Worm (Caenorhabditis elegans) whole organism, midembryonic: ENCODE results near the gene dnj-9.

ENCODE experiments used
- cog-1 ChIP-seq: sonication (generic microtip); optimal IDR thresholded peaks from 2 replicates; lab custom pipeline; 2016; ENCODE audit warnings: missing genetic modification characterization, missing compliant biosample characterization
- flt-1 ChIP-seq: fragments of 200-800 bp; sonication (Bioruptor generic); IDR thresholded peaks from 2 replicates; pipeline ENCODE4 v1.3.6; 2022; ENCODE audit warnings: missing genetic modification characterization, missing compliant biosample characterization
- tab-1 ChIP-seq: fragments of 200-800 bp; sonication (Bioruptor generic); IDR thresholded peaks from 2 replicates; pipeline ENCODE4 v1.3.6; 2022; ENCODE audit warnings: missing genetic modification characterization, missing compliant biosample characterization

DNA sequence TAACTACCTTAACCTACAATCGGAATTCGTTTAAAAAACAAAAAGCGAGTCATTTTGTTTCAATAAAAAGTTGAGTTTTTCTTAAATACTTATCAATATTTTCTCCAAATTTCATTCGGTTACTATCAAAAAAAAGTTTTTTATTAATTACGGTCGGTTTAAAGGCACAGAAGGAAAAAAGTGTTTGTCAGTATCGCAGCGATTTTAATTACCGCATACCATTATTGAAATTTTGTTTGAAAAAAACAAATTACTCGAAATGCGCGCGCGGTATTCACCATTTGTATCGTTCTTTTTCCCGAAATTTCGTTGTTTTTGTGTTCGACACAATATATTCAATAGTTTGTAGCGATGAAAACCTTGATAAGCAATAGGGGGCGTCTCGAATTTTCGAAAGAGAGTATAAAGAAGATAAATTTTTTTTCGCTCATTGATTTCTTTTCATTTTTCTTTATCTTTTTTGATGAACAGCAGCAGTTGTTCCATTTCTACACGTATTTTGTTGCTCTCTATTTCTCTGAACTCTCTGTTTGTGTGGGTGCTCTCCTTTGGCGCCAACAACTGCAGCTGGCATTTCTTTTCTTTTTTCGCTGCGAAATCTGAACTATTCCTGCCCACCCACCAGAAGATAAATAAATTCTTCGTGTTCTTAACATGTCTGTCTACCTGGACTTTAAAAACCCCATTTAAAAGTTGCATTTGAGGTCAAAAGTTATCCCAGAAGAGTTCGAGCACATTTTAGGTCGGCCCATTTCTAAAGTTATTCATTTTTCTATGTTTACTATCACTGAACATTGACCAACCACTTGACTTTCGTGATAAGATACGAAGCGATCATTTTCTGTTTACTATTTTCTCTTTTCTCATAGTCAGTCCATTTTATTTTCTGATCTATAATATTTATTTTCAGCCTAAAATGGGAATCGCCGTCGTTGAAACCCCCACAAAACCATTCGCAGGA is 37.0 kb downstream of the dnj-9 start, which contains the start of gene pgm-1:
- no peak for TF ChIP-seq cog-1 (tag; lab: Kevin White, UChicago)
- TF ChIP-seq flt-1 (GFP tag; lab: Robert Waterston, UW) = no peak
- TF ChIP-seq tab-1 = no peak
